Fruit fly (Drosophila melanogaster): ENCODE measurements around the gene CG15385.
A peak's percentile ranks its signal among the peaks of the same experiment; 100 is the strongest.

CG15385 gene

DNA sequence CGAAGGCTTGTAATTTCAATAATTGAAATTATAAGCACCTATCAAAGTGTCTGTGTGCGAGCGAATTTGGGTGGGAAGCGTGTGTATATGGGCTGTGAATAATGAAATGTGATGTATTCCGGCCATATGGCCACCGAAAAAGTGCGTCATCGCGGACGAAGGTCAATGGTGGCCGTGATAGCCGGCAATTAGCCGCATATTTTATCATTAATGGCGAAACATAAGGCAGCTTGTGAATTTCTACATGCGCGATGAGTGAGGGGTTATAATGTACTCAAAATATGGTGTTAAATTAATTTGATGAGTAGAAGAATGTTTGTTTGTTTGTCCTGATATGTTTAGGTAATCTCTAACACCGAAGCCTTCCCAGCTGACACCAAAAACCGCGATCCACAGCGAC, 21.0 kb downstream of the CG15385 start:
- TF ChIP-seq kni (GFP tag; optimal IDR thresholded peaks at IDR 0.05) (no peak), sd (tag; optimal IDR thresholded peaks at IDR 0.05) (peak; percentile 63), CG10543 (GFP tag; optimal IDR thresholded peaks at IDR 0.05) (peak; percentile 5), abd-A (tag; optimal IDR thresholded peaks at IDR 0.05) (peak; percentile 52), CG2678 (tag; optimal IDR thresholded peaks at IDR 0.05) (no peak), CG7987 (GFP tag; optimal IDR thresholded peaks at IDR 0.05) (no peak), CG2712 (tag; optimal IDR thresholded peaks at IDR 0.05) (no peak), Gug (GFP tag; IDR thresholded peaks at IDR 0.05) (no peak)

DNA sequence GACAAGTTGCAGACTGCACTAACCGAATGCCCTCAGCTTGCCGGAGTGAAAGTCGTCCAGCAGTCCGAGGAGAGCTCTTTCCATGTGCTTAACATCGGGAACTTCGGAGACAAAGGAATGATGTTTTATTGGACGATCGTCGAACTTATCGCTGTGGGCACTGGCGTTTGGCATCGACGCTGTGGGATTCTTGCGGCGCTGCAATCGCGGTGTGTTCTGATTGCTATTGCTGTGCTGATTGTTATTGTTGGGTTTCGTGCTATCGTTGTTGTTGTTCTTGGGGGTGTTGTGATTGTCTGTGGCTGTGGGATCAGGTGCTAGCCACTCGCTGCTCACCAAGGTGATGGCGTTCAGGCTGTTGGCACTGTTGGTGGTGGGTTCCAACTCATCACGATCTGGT, 21.7 kb downstream of the CG15385 start:
- TF ChIP-seq CG17568 (GFP tag; optimal IDR thresholded peaks at IDR 0.05) (no peak), ci (GFP tag; IDR thresholded peaks at IDR 0.05) (0 out of 3 replicates have a peak, but pooled peaks have one; percentile 29)

DNA sequence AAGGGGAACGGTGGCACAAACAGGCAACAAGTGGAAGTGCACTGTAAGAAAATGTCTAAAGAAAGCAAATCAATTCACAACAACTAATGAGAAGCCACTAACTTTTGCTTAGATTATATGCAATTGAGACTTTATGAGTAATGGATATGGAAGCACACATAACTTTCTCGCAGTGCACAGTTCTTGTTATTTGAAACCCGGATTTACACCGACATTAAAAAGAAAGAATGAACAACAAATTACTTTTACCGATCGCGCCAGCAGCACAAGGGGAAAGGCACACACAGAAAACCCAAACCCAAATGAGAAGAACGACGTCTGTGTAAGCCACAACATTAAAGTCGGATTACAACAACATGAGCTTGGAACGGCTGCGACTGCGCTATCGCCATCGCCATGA, 23.3 kb downstream of the CG15385 start:
- TF ChIP-seq dimm (GFP tag; IDR thresholded peaks at IDR 0.05) (no peak), Nf-YA (GFP tag; IDR thresholded peaks at IDR 0.05) (0 out of 2 replicates have a peak, but pooled peaks have one; percentile 58), CHES-1-like (GFP tag; optimal IDR thresholded peaks at IDR 0.05) (no peak), fd102C (GFP tag; optimal IDR thresholded peaks at IDR 0.05) (no peak), pho (GFP tag; optimal IDR thresholded peaks at IDR 0.05) (no peak), Pdp1 (GFP tag; optimal IDR thresholded peaks at IDR 0.05) (peak; percentile 69 to 72), B-H1 (GFP tag; IDR thresholded peaks at IDR 0.05) (peak; percentile 35; the same call in 1 of the 3 replicates), tna (GFP tag; IDR thresholded peaks at IDR 0.05; ENCODE audit: partially characterized antibody) (no peak), Atf3 (GFP tag; optimal IDR thresholded peaks at IDR 0.05) (peak; percentile 60), CG11723 (GFP tag; optimal IDR thresholded peaks at IDR 0.05) (peak; percentile 26), CG13123 (GFP tag; optimal IDR thresholded peaks at IDR 0.05) (peak; percentile 35), ab (GFP tag; optimal IDR thresholded peaks at IDR 0.05) (peak; percentile 11), CG8290 (GFP tag; optimal IDR thresholded peaks at IDR 0.05) (peak; percentile 67), CG8290 (tag; optimal IDR thresholded peaks at IDR 0.05) (no peak), CG17328 (GFP tag; IDR thresholded peaks at IDR 0.05) (peak; percentile 85), lbe (GFP tag; optimal IDR thresholded peaks at IDR 0.05) (peak; percentile 6), sens (GFP tag) (peak; percentile 98), Fer1 (GFP tag; optimal IDR thresholded peaks at IDR 0.05) (no peak), CG34422 (GFP tag; IDR thresholded peaks at IDR 0.05) (peak; percentile 69; the same call in 2 of the 3 replicates), CG7786 (GFP tag; optimal IDR thresholded peaks at IDR 0.05) (peak; percentile 20), gem (tag; optimal IDR thresholded peaks at IDR 0.05) (peak; percentile 84), Gsc (GFP tag; IDR thresholded peaks at IDR 0.05) (no peak), hb (GFP tag; IDR thresholded peaks at IDR 0.05; ENCODE audit: partially characterized antibody) (no peak), unc-4 (GFP tag; IDR thresholded peaks at IDR 0.05; ENCODE audit: partially characterized antibody) (no peak), ato (GFP tag; IDR thresholded peaks at IDR 0.05; ENCODE audit: partially characterized antibody) (no peak), tup (GFP tag; optimal IDR thresholded peaks at IDR 0.05) (peak; percentile 14), Ptx1 (GFP tag; IDR thresholded peaks at IDR 0.05) (peak; percentile 66), Side (GFP tag; optimal IDR thresholded peaks at IDR 0.05) (peak; percentile 67), CG7357 (GFP tag; IDR thresholded peaks at IDR 0.05) (peak; percentile 54; the same call in 1 of the 3 replicates), prd (optimal IDR thresholded peaks at IDR 0.05) (no peak), prd (GFP tag; IDR thresholded peaks at IDR 0.05) (peak; percentile 82), pzg (GFP tag; optimal IDR thresholded peaks at IDR 0.05) (no peak), CG13424 (tag; optimal IDR thresholded peaks at IDR 0.05) (peak; percentile 62), CG8478 (optimal IDR thresholded peaks at IDR 0.05) (no peak), dmrt99B (tag; optimal IDR thresholded peaks at IDR 0.05) (peak; percentile 56), GATAe (GFP tag; conservative IDR thresholded peaks at IDR 0.05) (no peak), nerfin-2 (GFP tag; IDR thresholded peaks at IDR 0.05; ENCODE audit: partially characterized antibody) (no peak), tx (GFP tag; optimal IDR thresholded peaks at IDR 0.05) (peak; percentile 7), CG18011 (GFP tag; optimal IDR thresholded peaks at IDR 0.05) (no peak)
